Worm (Caenorhabditis elegans) whole organism, midembryonic: ENCODE results near the gene srh-17.

Experiments used
- T22C8.4 ChIP-seq: fragments of 200-800 bp; sonication (Bioruptor generic); IDR thresholded peaks from 2 replicates; pipeline ENCODE4 v1.3.6; 2022; ENCODE audit warnings: missing genetic modification characterization, missing compliant biosample characterization
- cog-1 ChIP-seq: sonication (generic microtip); optimal IDR thresholded peaks from 2 replicates; lab custom pipeline; 2016; ENCODE audit warnings: missing genetic modification characterization, missing compliant biosample characterization
- flt-1 ChIP-seq: fragments of 200-800 bp; sonication (Bioruptor generic); IDR thresholded peaks from 2 replicates; pipeline ENCODE4 v1.3.6; 2022; ENCODE audit warnings: missing genetic modification characterization, missing compliant biosample characterization
- klf-2 ChIP-seq: fragments of 200-800 bp; sonication (Bioruptor generic); conservative IDR thresholded peaks from 2 replicates; pipeline ENCODE4 v1.3.6; 2022; ENCODE audit warnings: missing genetic modification reagents, missing genetic modification characterization, missing compliant biosample characterization
- med-1 ChIP-seq: sonication (generic microtip); optimal IDR thresholded peaks from 2 replicates; lab custom pipeline; 2017; ENCODE audit warnings: missing genetic modification characterization, mild to moderate bottlenecking, missing compliant biosample characterization, antibody characterized with exemption, missing genetic modification reagents; ENCODE audit not compliant: insufficient read depth
- ref-1 ChIP-seq: fragments of 200-800 bp; sonication (Bioruptor generic); conservative IDR thresholded peaks from 2 replicates; pipeline ENCODE4 v1.3.6; 2022; ENCODE audit warnings: missing genetic modification reagents, missing genetic modification characterization, missing compliant biosample characterization
- tab-1 ChIP-seq: fragments of 200-800 bp; sonication (Bioruptor generic); IDR thresholded peaks from 2 replicates; pipeline ENCODE4 v1.3.6; 2022; ENCODE audit warnings: missing genetic modification characterization, missing compliant biosample characterization
- ztf-23 ChIP-seq: fragments of 200-800 bp; sonication (Bioruptor generic); IDR thresholded peaks from 2 replicates; pipeline ENCODE4 v1.3.6; 2022; ENCODE audit warnings: missing genetic modification reagents, missing genetic modification characterization, missing compliant biosample characterization
- ztf-29 ChIP-seq: fragments of 200-800 bp; sonication (Bioruptor generic); IDR thresholded peaks from 2 replicates; pipeline ENCODE4 v1.3.6; 2022; ENCODE audit warnings: missing genetic modification reagents, missing genetic modification characterization, missing compliant biosample characterization

ce11 chrV:14638075-14638474 is 23.0 kb upstream of the srh-17 start:
- TF ChIP-seq flt-1 (GFP tag; lab: Robert Waterston, UW) (no peak), med-1 (GFP tag; lab: Kevin White, UChicago) (no peak), tab-1 (no peak), ztf-29 (GFP tag; lab: Robert Waterston, UW) (no peak), cog-1 (tag; lab: Kevin White, UChicago) (no peak), ref-1 (GFP tag; lab: Robert Waterston, UW) (no peak), ztf-23 (no peak), T22C8.4 (GFP tag; lab: Robert Waterston, UW) (no peak), klf-2 (no peak)
